Fruit fly (Drosophila melanogaster) whole organism, prepupa: ENCODE measurements around the gene CG10600.

ENCODE experiments used
- Blimp-1 ChIP-seq: fragments of 200-800 bp; sonication (Bioruptor generic); optimal IDR thresholded peaks from 3 replicates; lab custom pipeline; 2017; ENCODE audit warnings: missing biosample characterization, missing genetic modification characterization, mild to moderate bottlenecking, moderate library complexity, missing genetic modification reagents
- CG10631 ChIP-seq: fragments of 200-800 bp; sonication (Bioruptor generic); optimal IDR thresholded peaks from 2 replicates; lab custom pipeline; 2016; ENCODE audit warnings: missing biosample characterization, missing genetic modification characterization
- CG10669 ChIP-seq: fragments of 200-800 bp; sonication (Bioruptor generic); optimal IDR thresholded peaks from 3 replicates; lab custom pipeline; 2018; ENCODE audit warnings: missing biosample characterization, mild to moderate bottlenecking, missing genetic modification characterization, moderate library complexity
- CG11294 ChIP-seq: fragments of 200-800 bp; sonication (Bioruptor generic); IDR thresholded peaks from 2 replicates; pipeline ENCODE4 v1.3.6; 2022; ENCODE audit warnings: missing biosample characterization, missing genetic modification characterization
- CG11902 ChIP-seq: fragments of 200-800 bp; sonication (Bioruptor generic); optimal IDR thresholded peaks from 3 replicates; lab custom pipeline; 2016; ENCODE audit warnings: missing biosample characterization, missing genetic modification characterization
- CG1621 ChIP-seq: fragments of 200-800 bp; sonication (Bioruptor generic); optimal IDR thresholded peaks from 3 replicates; lab custom pipeline; 2018; ENCODE audit warnings: missing biosample characterization, mild to moderate bottlenecking, missing genetic modification characterization
- CG16779 ChIP-seq: fragments of 200-800 bp; sonication (Bioruptor generic); optimal IDR thresholded peaks from 3 replicates; lab custom pipeline; 2017; ENCODE audit warnings: missing biosample characterization, mild to moderate bottlenecking, missing genetic modification characterization
- CG3032 ChIP-seq: fragments of 200-800 bp; optimal IDR thresholded peaks from 2 replicates; lab custom pipeline; 2019; ENCODE audit warnings: missing biosample characterization, mild to moderate bottlenecking, missing genetic modification characterization, moderate library complexity
- CG32006 ChIP-seq: fragments of 200-800 bp; sonication (Bioruptor generic); optimal IDR thresholded peaks from 3 replicates; lab custom pipeline; 2017; ENCODE audit warnings: missing biosample characterization, mild to moderate bottlenecking, missing genetic modification characterization
- CG34406 ChIP-seq: fragments of 200-800 bp; sonication (Bioruptor generic); optimal IDR thresholded peaks from 3 replicates; lab custom pipeline; 2016; ENCODE audit warnings: missing biosample characterization, missing genetic modification characterization
- CG4318 ChIP-seq: fragments of 200-800 bp; sonication (Bioruptor generic); optimal IDR thresholded peaks from 3 replicates; lab custom pipeline; 2017; ENCODE audit warnings: missing biosample characterization, mild to moderate bottlenecking, missing genetic modification characterization
- CG6163 ChIP-seq: fragments of 200-800 bp; sonication (Bioruptor generic); IDR thresholded peaks from 3 replicates; pipeline ENCODE4 v1.3.6; 2022; ENCODE audit warnings: missing biosample characterization, missing genetic modification characterization
- CG6276 ChIP-seq: fragments of 200-800 bp; sonication (Bioruptor generic); optimal IDR thresholded peaks from 2 replicates; lab custom pipeline; 2017; ENCODE audit warnings: missing biosample characterization, mild to moderate bottlenecking, missing genetic modification characterization
- CG6792 ChIP-seq: fragments of 200-800 bp; sonication (Bioruptor generic); optimal IDR thresholded peaks from 3 replicates; lab custom pipeline; 2016; ENCODE audit warnings: missing biosample characterization, missing genetic modification characterization
- CG6808 ChIP-seq: fragments of 200-800 bp; sonication (Bioruptor generic); optimal IDR thresholded peaks from 3 replicates; lab custom pipeline; 2017; ENCODE audit warnings: missing biosample characterization, missing genetic modification characterization, mild to moderate bottlenecking, moderate library complexity, missing genetic modification reagents
- CG6854 ChIP-seq: fragments of 200-800 bp; sonication (Bioruptor generic); optimal IDR thresholded peaks from 2 replicates; lab custom pipeline; 2017; ENCODE audit warnings: missing biosample characterization, mild to moderate bottlenecking, missing genetic modification characterization
- CG7368 ChIP-seq: fragments of 200-800 bp; sonication (Bioruptor generic); optimal IDR thresholded peaks from 3 replicates; lab custom pipeline; 2016; ENCODE audit warnings: missing biosample characterization, missing genetic modification characterization
- CG9139 ChIP-seq: fragments of 200-800 bp; sonication (Bioruptor generic); optimal IDR thresholded peaks from 3 replicates; lab custom pipeline; 2017; ENCODE audit warnings: missing biosample characterization, mild to moderate bottlenecking, missing genetic modification characterization
- Eip75B ChIP-seq: fragments of 200-800 bp; sonication (Bioruptor generic); optimal IDR thresholded peaks from 3 replicates; lab custom pipeline; 2016; ENCODE audit warnings: missing biosample characterization, missing genetic modification characterization
- Eip78C ChIP-seq: fragments of 200-800 bp; sonication (Bioruptor generic); peaks from one replicate; lab custom pipeline; 2016; ENCODE audit warnings: missing biosample characterization, missing genetic modification characterization
- Eip93F ChIP-seq: fragments of 200-800 bp; sonication (Bioruptor generic); optimal IDR thresholded peaks from 2 replicates; lab custom pipeline; 2016; ENCODE audit warnings: missing biosample characterization, mild to moderate bottlenecking, missing genetic modification characterization
- Gug ChIP-seq: fragments of 200-800 bp; sonication (Bioruptor generic); IDR thresholded peaks from 2 replicates; pipeline ENCODE4 v1.3.6; 2022; ENCODE audit warnings: missing biosample characterization, missing genetic modification characterization
- Hr39 ChIP-seq: fragments of 200-800 bp; sonication (Bioruptor generic); optimal IDR thresholded peaks from 2 replicates; lab custom pipeline; 2016; ENCODE audit warnings: missing biosample characterization, missing genetic modification characterization
- Hr4 ChIP-seq: fragments of 200-800 bp; sonication (Bioruptor generic); optimal IDR thresholded peaks from 3 replicates; lab custom pipeline; 2016; ENCODE audit warnings: missing biosample characterization, missing genetic modification characterization
- Lpt ChIP-seq: fragments of 200-800 bp; sonication (Bioruptor generic); optimal IDR thresholded peaks from 3 replicates; lab custom pipeline; 2016; ENCODE audit warnings: missing biosample characterization, missing genetic modification characterization
- Met ChIP-seq: fragments of 200-800 bp; sonication (Bioruptor generic); optimal IDR thresholded peaks from 3 replicates; lab custom pipeline; 2016; ENCODE audit warnings: missing biosample characterization, missing genetic modification characterization
- OdsH ChIP-seq: fragments of 200-800 bp; sonication (Bioruptor generic); optimal IDR thresholded peaks from 3 replicates; lab custom pipeline; 2016; ENCODE audit warnings: missing biosample characterization, missing genetic modification characterization
- Smox ChIP-seq: fragments of 200-800 bp; sonication (Bioruptor generic); optimal IDR thresholded peaks from 3 replicates; lab custom pipeline; 2016; ENCODE audit warnings: missing biosample characterization, missing genetic modification characterization
- Sox102F ChIP-seq: fragments of 200-800 bp; sonication (Bioruptor generic); optimal IDR thresholded peaks from 2 replicates; lab custom pipeline; 2016; ENCODE audit warnings: missing biosample characterization, mild to moderate bottlenecking, missing genetic modification characterization
- acj6 ChIP-seq: fragments of 200-800 bp; sonication (Bioruptor generic); optimal IDR thresholded peaks from 3 replicates; lab custom pipeline; 2016; ENCODE audit warnings: missing biosample characterization, missing genetic modification characterization
- eg ChIP-seq: fragments of 200-800 bp; sonication (Bioruptor generic); IDR thresholded peaks from 3 replicates; pipeline ENCODE4 v1.3.6; 2022; ENCODE audit warnings: missing biosample characterization, missing genetic modification characterization
- fd59A ChIP-seq: fragments of 200-800 bp; sonication (Bioruptor generic); optimal IDR thresholded peaks from 2 replicates; lab custom pipeline; 2017; ENCODE audit warnings: missing biosample characterization, mild to moderate bottlenecking, missing genetic modification characterization, missing genetic modification reagents
- fd85E ChIP-seq: fragments of 200-800 bp; sonication (Bioruptor generic); optimal IDR thresholded peaks from 3 replicates; lab custom pipeline; 2016; ENCODE audit warnings: missing biosample characterization, missing genetic modification characterization
- fkh ChIP-seq: fragments of 200-800 bp; sonication (Bioruptor generic); optimal IDR thresholded peaks from 3 replicates; lab custom pipeline; 2017; ENCODE audit warnings: missing biosample characterization, mild to moderate bottlenecking, missing genetic modification characterization, moderate library complexity
- lz ChIP-seq: fragments of 200-800 bp; sonication (Bioruptor generic); optimal IDR thresholded peaks from 3 replicates; lab custom pipeline; 2016; ENCODE audit warnings: missing biosample characterization, missing genetic modification characterization
- pdm3 ChIP-seq: fragments of 200-800 bp; sonication (Bioruptor generic); optimal IDR thresholded peaks from 3 replicates; lab custom pipeline; 2016; ENCODE audit warnings: missing biosample characterization, missing genetic modification characterization
- salr ChIP-seq, 2 experiments: fragments of 200-800 bp; sonication (Bioruptor generic); optimal IDR thresholded peaks; 3 replicates each; lab custom pipeline; 2016 to 2018; ENCODE audit warnings: missing biosample characterization in 2 of 2, missing genetic modification characterization in 2 of 2, mild to moderate bottlenecking in 1 of 2
- spab ChIP-seq: fragments of 200-800 bp; sonication (Bioruptor generic); optimal IDR thresholded peaks from 2 replicates; lab custom pipeline; 2017; ENCODE audit warnings: missing biosample characterization, mild to moderate bottlenecking, missing genetic modification characterization, missing genetic modification reagents
- ss ChIP-seq, 2 experiments: fragments of 200-800 bp; sonication (Bioruptor generic); optimal IDR thresholded peaks; 2 replicates in 1 of 2; 3 replicates in 1 of 2; lab custom pipeline; 2017 to 2018; ENCODE audit warnings: mild to moderate bottlenecking in 2 of 2, missing biosample characterization in 2 of 2, missing genetic modification characterization in 2 of 2, moderate library complexity in 1 of 2
- topi ChIP-seq: fragments of 200-800 bp; sonication (Bioruptor generic); optimal IDR thresholded peaks from 3 replicates; lab custom pipeline; 2016; ENCODE audit warnings: missing biosample characterization, missing genetic modification characterization

CG10600 gene

DNA sequence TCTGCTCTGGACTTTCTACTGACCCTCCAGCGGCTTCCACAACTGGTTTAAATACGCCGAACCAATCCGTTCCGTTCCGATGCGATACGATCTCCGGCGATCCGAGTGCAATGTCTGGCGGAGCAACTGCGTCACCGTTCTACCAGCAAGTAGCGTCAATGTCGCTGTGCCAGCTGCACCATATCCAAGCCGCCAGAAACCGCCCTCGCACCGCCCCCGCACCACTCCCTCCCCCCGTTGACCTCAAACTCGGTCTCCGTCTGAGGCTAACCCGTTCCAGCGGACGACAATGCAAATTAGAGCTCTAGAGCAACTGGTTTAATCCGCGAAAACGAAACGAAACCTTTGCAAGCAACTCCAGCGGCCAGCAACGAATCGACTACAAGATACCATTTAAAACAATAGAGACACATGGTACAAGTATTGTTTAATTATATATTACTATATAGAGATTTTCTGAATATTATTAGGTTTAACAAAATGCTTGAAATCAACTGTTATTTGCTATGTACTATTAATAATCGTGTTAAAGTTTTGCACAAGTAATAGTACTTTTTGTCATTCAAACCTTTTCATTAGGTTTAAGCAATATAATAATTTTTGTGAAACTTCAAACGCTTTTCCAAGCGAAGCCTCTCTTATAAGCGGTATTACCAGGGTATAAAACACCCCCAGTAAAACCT lies 28.4 kb downstream of the CG10600 start, which contains the start of the genes CG10570 and CG42502 (continued):
- TF ChIP-seq Sox102F (GFP tag; lab: Kevin White, UChicago): no peak
- TF ChIP-seq CG1621 (tag; lab: Kevin White, UChicago): peak; percentile 93
- no peak for TF ChIP-seq CG7368 (GFP tag; lab: Kevin White, UChicago)
- TF ChIP-seq CG6163 (GFP tag; lab: Robert Waterston, UW): 0 out of 3 replicates have a peak, but pooled peaks have one; percentile 12
- peak; percentile 30 for TF ChIP-seq CG11902 (GFP tag; lab: Kevin White, UChicago)
- no peak for TF ChIP-seq fkh
- peak; percentile 9 for TF ChIP-seq acj6
- no peak for TF ChIP-seq CG11294
- TF ChIP-seq CG3032 (tag; lab: Kevin White, UChicago): peak; percentile 40
- peak; percentile 49 for TF ChIP-seq CG10669
- no peak for TF ChIP-seq Hr4 (GFP tag; lab: Kevin White, UChicago)
- TF ChIP-seq CG10631: peak; percentile 21
- TF ChIP-seq Smox (GFP tag; lab: Kevin White, UChicago): peak; percentile 16
- TF ChIP-seq pdm3 (GFP tag; lab: Kevin White, UChicago): no peak
- TF ChIP-seq Eip93F (GFP tag; lab: Kevin White, UChicago): no peak
- no peak for TF ChIP-seq Gug (GFP tag; lab: Robert Waterston, UW)
- TF ChIP-seq lz (GFP tag; lab: Kevin White, UChicago): no peak
- TF ChIP-seq fd85E (GFP tag; lab: Kevin White, UChicago): no peak
- TF ChIP-seq CG6276 (GFP tag; lab: Kevin White, UChicago): no peak
- peak; percentile 12 for TF ChIP-seq spab (GFP tag; lab: Kevin White, UChicago)
- TF ChIP-seq CG16779 (tag; lab: Kevin White, UChicago): no peak
- peak; percentile 17 for TF ChIP-seq topi
- TF ChIP-seq salr (GFP tag; optimal IDR thresholded peaks at IDR 0.05; lab: Kevin White, UChicago): no peak
- peak; percentile 74 for TF ChIP-seq Eip78C
- TF ChIP-seq Blimp-1 (GFP tag; lab: Kevin White, UChicago): no peak
- peak in 1 of 2 experiments; percentile 43 for TF ChIP-seq ss (GFP tag; optimal IDR thresholded peaks at IDR 0.05; lab: Kevin White, UChicago)
- TF ChIP-seq CG34406 (GFP tag; lab: Kevin White, UChicago): peak; percentile 48
- TF ChIP-seq CG9139 (GFP tag; lab: Kevin White, UChicago): no peak
- TF ChIP-seq Hr39 (GFP tag; lab: Kevin White, UChicago): no peak
- TF ChIP-seq CG4318 (GFP tag; lab: Kevin White, UChicago): no peak
- TF ChIP-seq Met (GFP tag; lab: Kevin White, UChicago): no peak
- TF ChIP-seq OdsH (GFP tag; lab: Kevin White, UChicago): peak; percentile 32
- no peak for TF ChIP-seq Lpt (GFP tag; lab: Kevin White, UChicago)
- peak; percentile 37 for TF ChIP-seq CG6808 (GFP tag; lab: Kevin White, UChicago)
- no peak for TF ChIP-seq fd59A
- no peak for TF ChIP-seq CG6854 (GFP tag; lab: Kevin White, UChicago)
- no peak for TF ChIP-seq eg (GFP tag; lab: Robert Waterston, UW)
- TF ChIP-seq, all 60 proteins: peak for 21

DNA sequence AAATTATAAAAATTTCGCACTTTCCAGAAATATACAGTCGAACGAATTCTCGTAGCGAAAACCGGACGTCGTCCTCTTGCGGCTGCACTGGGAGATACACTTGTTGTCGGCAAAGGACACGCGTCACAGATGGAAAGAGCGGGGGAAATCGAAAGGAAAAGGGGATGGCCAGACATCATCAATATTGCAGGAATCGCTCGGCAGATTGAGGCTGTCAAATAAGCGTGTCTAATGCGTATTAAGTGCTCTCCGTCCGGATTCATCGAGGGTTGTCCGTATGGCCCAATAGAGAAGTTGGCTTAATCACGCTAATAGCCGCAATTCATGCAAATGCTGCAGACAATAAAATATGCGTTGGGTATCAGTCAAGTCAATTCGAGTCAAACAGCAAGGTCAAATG lies 30.0 kb downstream of the CG10600 start:
- TF ChIP-seq CG32006 (GFP tag; lab: Kevin White, UChicago) (no peak), CG6792 (GFP tag; lab: Kevin White, UChicago) (no peak), Gug (GFP tag; lab: Robert Waterston, UW) (no peak), Eip75B (GFP tag; lab: Kevin White, UChicago) (no peak), pdm3 (GFP tag; lab: Kevin White, UChicago) (no peak), Eip93F (GFP tag; lab: Kevin White, UChicago) (no peak), eg (GFP tag; lab: Robert Waterston, UW) (no peak), Blimp-1 (GFP tag; lab: Kevin White, UChicago) (no peak)
- TF ChIP-seq, all 60 proteins: peak for 0
